Worm (Caenorhabditis elegans) whole organism, young adult: Measurements from ENCODE around the gene F54E2.1.

ENCODE experiments used
- ama-1 ChIP-seq, 3 experiments: fragments of 150-350 bp in 1 of 3; sonication (generic microtip) in 2 of 3; optimal IDR thresholded peaks; 2 replicates each; lab custom pipeline; 2014 to 2018; ENCODE audit warnings: missing biosample characterization in 2 of 3, missing genetic modification characterization in 2 of 3, missing genetic modification reagents in 2 of 3
- die-1 ChIP-seq: sonication (generic microtip); optimal IDR thresholded peaks from 2 replicates; lab custom pipeline; 2016; ENCODE audit warnings: missing genotype, mild to moderate bottlenecking, missing genetic modification characterization, missing compliant biosample characterization
- nfya-1 ChIP-seq: sonication (generic microtip); optimal IDR thresholded peaks from 2 replicates; lab custom pipeline; 2017; ENCODE audit warnings: antibody characterized with exemption, missing compliant biosample characterization, missing genetic modification characterization, borderline replicate concordance; ENCODE audit not compliant: insufficient read depth
- unc-62 ChIP-seq: fragments of 150-350 bp; optimal IDR thresholded peaks from 2 replicates; lab custom pipeline; 2014; ENCODE audit warnings: missing biosample characterization, missing genetic modification reagents, missing genetic modification characterization

DNA sequence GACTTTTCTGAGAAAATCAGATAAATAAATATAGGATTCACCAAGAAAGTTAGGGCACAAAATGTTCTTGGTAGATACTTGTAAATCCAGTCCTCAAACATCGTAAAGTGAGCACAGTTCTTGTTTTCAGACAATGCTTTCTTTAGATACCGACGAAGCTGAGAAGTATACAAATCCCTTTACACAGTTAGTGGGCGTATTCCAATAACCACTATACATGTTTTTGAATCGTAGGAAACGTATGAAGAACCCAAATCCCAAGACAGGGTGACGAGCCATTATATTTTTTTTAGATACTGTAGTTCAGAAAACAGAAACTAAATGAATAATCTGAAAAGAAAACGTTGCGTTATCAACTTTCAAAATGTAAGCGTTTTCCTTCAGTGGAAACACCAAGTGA lies 35.6 kb downstream of the F54E2.1 start, which contains the start of gene srj-44:
- no peak for TF ChIP-seq ama-1 (optimal IDR thresholded peaks at IDR 0.05; lab: Kevin White, UChicago)
- no peak for TF ChIP-seq ama-1 (GFP tag; optimal IDR thresholded peaks at IDR 0.05; lab: Kevin White, UChicago)
- TF ChIP-seq die-1 (tag; lab: Kevin White, UChicago), result no peak
- TF ChIP-seq unc-62, result no peak
- no peak for TF ChIP-seq nfya-1 (tag; lab: Kevin White, UChicago)
